Worm (Caenorhabditis elegans) whole organism, late embryonic: ENCODE data around the gene lsd-1.

Experiments
- C08G9.2 ChIP-seq: sonication (generic microtip); optimal IDR thresholded peaks from 2 replicates; lab custom pipeline; 2016; ENCODE audit warnings: mild to moderate bottlenecking, missing genetic modification characterization, moderate library complexity, missing compliant biosample characterization
- C38D4.7 ChIP-seq: fragments of 200-800 bp; sonication (Bioruptor generic); optimal IDR thresholded peaks from 2 replicates; lab custom pipeline; 2018; ENCODE audit warnings: mild to moderate bottlenecking, missing genetic modification characterization, moderate library complexity, missing compliant biosample characterization
- K09A11.1 ChIP-seq: sonication (generic microtip); optimal IDR thresholded peaks from 2 replicates; lab custom pipeline; 2017; ENCODE audit warnings: antibody characterized with exemption, mild to moderate bottlenecking, missing genetic modification characterization, missing compliant biosample characterization; ENCODE audit not compliant: insufficient read depth
- Y22D7AL.16 ChIP-seq: sonication (generic microtip); optimal IDR thresholded peaks from 2 replicates; lab custom pipeline; 2016; ENCODE audit warnings: missing genetic modification characterization, missing compliant biosample characterization
- ahr-1 ChIP-seq: sonication (generic microtip); optimal IDR thresholded peaks from 2 replicates; lab custom pipeline; 2016; ENCODE audit warnings: missing genetic modification characterization, missing compliant biosample characterization
- ceh-19 ChIP-seq: fragments of 200-800 bp; sonication (Bioruptor generic); optimal IDR thresholded peaks from 2 replicates; lab custom pipeline; 2018; ENCODE audit warnings: mild to moderate bottlenecking, missing genetic modification characterization, missing compliant biosample characterization
- ceh-30 ChIP-seq: fragments of 150-350 bp; optimal IDR thresholded peaks from 2 replicates; lab custom pipeline; 2014; ENCODE audit warnings: missing biosample characterization, missing genetic modification characterization
- ceh-31 ChIP-seq: sonication (generic microtip); optimal IDR thresholded peaks from 2 replicates; lab custom pipeline; 2016; ENCODE audit warnings: missing genetic modification characterization, missing compliant biosample characterization
- ceh-45 ChIP-seq: fragments of 200-800 bp; sonication (Bioruptor generic); IDR thresholded peaks from 2 replicates; pipeline ENCODE4 v1.3.6; 2022; ENCODE audit warnings: missing genetic modification reagents, missing genetic modification characterization, missing compliant biosample characterization
- ceh-48 ChIP-seq: sonication (generic microtip); optimal IDR thresholded peaks from 2 replicates; lab custom pipeline; 2016; ENCODE audit warnings: missing genetic modification characterization, inconsistent platforms, missing compliant biosample characterization
- ets-4 ChIP-seq: sonication (generic microtip); optimal IDR thresholded peaks from 2 replicates; lab custom pipeline; 2016; ENCODE audit warnings: missing genetic modification characterization, missing compliant biosample characterization
- eyg-1 ChIP-seq: sonication (generic microtip); optimal IDR thresholded peaks from 2 replicates; lab custom pipeline; 2016; ENCODE audit warnings: missing genotype, missing genetic modification characterization, missing compliant biosample characterization
- fax-1 ChIP-seq: sonication (generic microtip); optimal IDR thresholded peaks from 2 replicates; lab custom pipeline; 2016; ENCODE audit warnings: missing genotype, missing genetic modification characterization, missing compliant biosample characterization
- fkh-6 ChIP-seq: sonication (generic microtip); optimal IDR thresholded peaks from 2 replicates; lab custom pipeline; 2016; ENCODE audit warnings: missing genetic modification characterization, missing compliant biosample characterization
- gmeb-2 ChIP-seq: sonication (generic microtip); optimal IDR thresholded peaks from 2 replicates; lab custom pipeline; 2016; ENCODE audit warnings: missing genetic modification characterization, inconsistent platforms, missing compliant biosample characterization
- hlh-13 ChIP-seq: fragments of 200-800 bp; sonication (Bioruptor generic); optimal IDR thresholded peaks from 2 replicates; lab custom pipeline; 2018; ENCODE audit warnings: mild to moderate bottlenecking, missing genetic modification characterization, missing compliant biosample characterization
- hlh-30 ChIP-seq: sonication (generic microtip); optimal IDR thresholded peaks from 2 replicates; lab custom pipeline; 2017; ENCODE audit warnings: antibody characterized with exemption, missing genetic modification characterization, missing compliant biosample characterization; ENCODE audit not compliant: insufficient read depth
- hlh-6 ChIP-seq: sonication (generic microtip); optimal IDR thresholded peaks from 2 replicates; lab custom pipeline; 2016; ENCODE audit warnings: missing genotype, missing genetic modification characterization, missing compliant biosample characterization
- hlh-8 ChIP-seq: sonication (generic microtip); optimal IDR thresholded peaks from 2 replicates; lab custom pipeline; 2016; ENCODE audit warnings: missing genotype, missing genetic modification characterization, missing compliant biosample characterization
- lim-6 ChIP-seq: sonication (generic microtip); optimal IDR thresholded peaks from 2 replicates; lab custom pipeline; 2016; ENCODE audit warnings: missing genetic modification characterization, missing compliant biosample characterization
- lin-11 ChIP-seq: fragments of 200-800 bp; sonication (Bioruptor generic); optimal IDR thresholded peaks from 2 replicates; lab custom pipeline; 2018; ENCODE audit warnings: mild to moderate bottlenecking, missing genetic modification characterization, missing compliant biosample characterization
- madf-2 ChIP-seq: sonication (generic microtip); optimal IDR thresholded peaks from 2 replicates; lab custom pipeline; 2017; ENCODE audit warnings: missing genetic modification characterization, missing compliant biosample characterization
- nfya-1 ChIP-seq: sonication (generic microtip); optimal IDR thresholded peaks from 2 replicates; lab custom pipeline; 2017; ENCODE audit warnings: missing genetic modification characterization, mild to moderate bottlenecking, missing compliant biosample characterization, antibody characterized with exemption, moderate library complexity
- pat-9 ChIP-seq: fragments of 200-800 bp; sonication (Bioruptor generic); optimal IDR thresholded peaks from 2 replicates; lab custom pipeline; 2018; ENCODE audit warnings: mild to moderate bottlenecking, missing genetic modification characterization, moderate library complexity, missing compliant biosample characterization
- pax-1 ChIP-seq: fragments of 150-350 bp; optimal IDR thresholded peaks from 2 replicates; lab custom pipeline; 2014; ENCODE audit warnings: missing biosample characterization, missing genetic modification characterization
- pha-2 ChIP-seq: sonication (generic microtip); optimal IDR thresholded peaks from 2 replicates; lab custom pipeline; 2017; ENCODE audit warnings: mild to moderate bottlenecking, missing genetic modification characterization, missing compliant biosample characterization
- ref-2 ChIP-seq: sonication (generic microtip); optimal IDR thresholded peaks from 2 replicates; lab custom pipeline; 2016; ENCODE audit warnings: missing genetic modification characterization, missing compliant biosample characterization
- rnt-1 ChIP-seq: sonication (generic microtip); optimal IDR thresholded peaks from 2 replicates; lab custom pipeline; 2016; ENCODE audit warnings: missing genetic modification characterization, missing compliant biosample characterization
- syd-9 ChIP-seq: sonication (generic microtip); optimal IDR thresholded peaks from 2 replicates; lab custom pipeline; 2016; ENCODE audit warnings: mild to moderate bottlenecking, missing genetic modification characterization, moderate library complexity, missing compliant biosample characterization
- unc-3 ChIP-seq, 2 experiments: fragments of 200-800 bp in 1 of 2; sonication (Bioruptor generic) in 1 of 2; sonication (generic microtip) in 1 of 2; conservative IDR thresholded peaks in 1 of 2; optimal IDR thresholded peaks in 1 of 2; 2 replicates each; pipeline versions ENCODE4 v1.3.6 to Lab custom; 2016 to 2022; ENCODE audit warnings: missing compliant biosample characterization in 2 of 2, missing genetic modification characterization in 2 of 2, missing genetic modification reagents in 1 of 2
- unc-55 ChIP-seq: sonication (generic microtip); optimal IDR thresholded peaks from 2 replicates; lab custom pipeline; 2017; ENCODE audit warnings: missing biosample characterization, missing genetic modification reagents, missing genetic modification characterization
- unc-86 ChIP-seq: sonication (generic microtip); optimal IDR thresholded peaks from 2 replicates; lab custom pipeline; 2016; ENCODE audit warnings: missing genetic modification characterization, missing compliant biosample characterization
- zip-5 ChIP-seq: sonication (generic microtip); optimal IDR thresholded peaks from 2 replicates; lab custom pipeline; 2016; ENCODE audit warnings: missing genetic modification characterization, missing compliant biosample characterization
- ztf-16 ChIP-seq: sonication (generic microtip); optimal IDR thresholded peaks from 2 replicates; lab custom pipeline; 2017; ENCODE audit warnings: missing genetic modification characterization, missing compliant biosample characterization

lsd-1 gene

ce11 chrX:11964555-11964954 is 15.9 kb downstream of the lsd-1 start:
- TF ChIP-seq ahr-1 (no peak), ceh-19 (GFP tag; lab: Kevin White, UChicago) (no peak), Y22D7AL.16 (tag; lab: Kevin White, UChicago) (no peak), unc-3 (GFP tag; conservative IDR thresholded peaks at IDR 0.05; lab: Robert Waterston, UW) (no peak), unc-3 (tag; optimal IDR thresholded peaks at IDR 0.05; lab: Kevin White, UChicago) (no peak), pha-2 (tag; lab: Kevin White, UChicago) (no peak), K09A11.1 (tag; lab: Kevin White, UChicago) (no peak), hlh-6 (tag; lab: Kevin White, UChicago) (no peak), ceh-48 (tag; lab: Kevin White, UChicago) (no peak), ceh-45 (GFP tag; lab: Robert Waterston, UW) (no peak), ets-4 (no peak), ref-2 (no peak), hlh-13 (GFP tag; lab: Kevin White, UChicago) (no peak), unc-55 (GFP tag; lab: Kevin White, UChicago) (no peak), syd-9 (no peak), ceh-31 (tag; lab: Kevin White, UChicago) (no peak)

DNA sequence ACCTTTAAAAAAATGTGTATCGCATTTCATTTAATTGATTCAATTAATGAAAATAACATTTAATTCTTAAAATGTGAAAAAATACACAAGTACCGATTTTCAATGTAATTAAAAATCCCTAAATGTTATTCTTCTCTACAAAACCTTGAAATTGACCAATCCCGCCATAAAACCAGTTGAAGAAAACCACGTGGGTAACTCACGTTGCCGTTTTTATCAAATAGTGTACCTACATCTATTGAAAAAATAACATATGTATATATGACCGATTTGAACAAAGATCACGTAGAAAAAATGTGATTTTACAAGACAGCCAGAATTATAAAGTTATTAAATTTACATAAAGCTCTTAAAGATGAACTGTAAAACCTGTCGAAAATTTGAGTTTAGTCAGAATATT is 16.5 kb downstream of the lsd-1 start:
- no peak for TF ChIP-seq C38D4.7 (GFP tag; lab: Kevin White, UChicago)
- TF ChIP-seq nfya-1 (tag; lab: Kevin White, UChicago), result no peak
- no peak for TF ChIP-seq hlh-30 (tag; lab: Kevin White, UChicago)
- TF ChIP-seq ztf-16 (tag; lab: Kevin White, UChicago), result no peak
- no peak for TF ChIP-seq Y22D7AL.16 (tag; lab: Kevin White, UChicago)
- TF ChIP-seq madf-2 (tag; lab: Kevin White, UChicago), result no peak
- TF ChIP-seq lin-11 (tag; lab: Kevin White, UChicago), result no peak
- TF ChIP-seq hlh-13 (GFP tag; lab: Kevin White, UChicago), result no peak
- no peak for TF ChIP-seq fax-1 (tag; lab: Kevin White, UChicago)
- no peak for TF ChIP-seq C08G9.2 (tag; lab: Kevin White, UChicago)
- TF ChIP-seq zip-5 (tag; lab: Kevin White, UChicago), result no peak
- no peak for TF ChIP-seq gmeb-2 (tag; lab: Kevin White, UChicago)
- TF ChIP-seq hlh-8, result no peak
- TF ChIP-seq ceh-30 (tag; lab: Kevin White, UChicago), result no peak
- TF ChIP-seq unc-86 (tag; lab: Kevin White, UChicago), result no peak
- TF ChIP-seq pax-1 (tag; lab: Kevin White, UChicago), result no peak
- TF ChIP-seq, all 69 proteins: peak for 0

DNA sequence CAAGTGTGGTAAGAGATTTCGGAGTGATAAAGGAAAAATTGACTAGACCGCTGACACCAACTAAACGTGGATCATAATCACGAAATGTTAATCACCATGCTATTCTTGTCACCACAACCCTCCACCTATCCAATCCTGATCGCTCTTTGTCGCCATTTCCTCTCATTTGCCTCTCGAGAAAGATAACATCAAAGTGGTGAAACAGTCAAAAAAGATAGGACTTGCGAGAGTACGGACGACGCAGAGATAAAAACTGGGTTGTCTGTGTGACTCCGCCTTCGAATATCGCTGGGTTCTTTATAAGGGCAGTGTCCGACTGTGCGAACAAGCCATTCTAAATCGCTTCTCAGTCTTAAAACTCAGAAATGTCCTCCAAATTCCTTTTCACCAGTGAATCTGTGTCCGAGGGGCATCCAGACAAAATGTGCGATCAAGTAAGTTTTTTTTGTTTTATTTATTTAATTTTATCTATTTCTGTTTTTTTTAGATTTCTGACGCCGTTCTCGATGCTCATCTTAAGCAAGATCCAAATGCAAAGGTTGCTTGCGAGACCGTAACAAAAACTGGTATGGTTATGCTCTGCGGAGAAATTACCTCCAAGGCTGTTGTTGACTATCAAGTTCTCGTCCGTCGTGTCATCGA is 17.1 kb downstream of the lsd-1 start, which contains the start of gene sams-1:
sams-1 (plus strand) TSS at position 300 of the 642 bp plus-strand sequence.
- TF ChIP-seq lim-6 (tag; lab: Kevin White, UChicago) (no peak), rnt-1 (peak; percentile 4), nfya-1 (tag; lab: Kevin White, UChicago) (peak; percentile 46)

ce11 chrX:11967034-11967433 is 18.4 kb downstream of the lsd-1 start:
- TF ChIP-seq pat-9 (tag; lab: Kevin White, UChicago) (no peak), K09A11.1 (tag; lab: Kevin White, UChicago) (no peak), fkh-6 (no peak), eyg-1 (tag; lab: Kevin White, UChicago) (no peak)
